Worm (Caenorhabditis elegans): ENCODE results near the gene cec-7.

The cec-7 gene

DNA sequence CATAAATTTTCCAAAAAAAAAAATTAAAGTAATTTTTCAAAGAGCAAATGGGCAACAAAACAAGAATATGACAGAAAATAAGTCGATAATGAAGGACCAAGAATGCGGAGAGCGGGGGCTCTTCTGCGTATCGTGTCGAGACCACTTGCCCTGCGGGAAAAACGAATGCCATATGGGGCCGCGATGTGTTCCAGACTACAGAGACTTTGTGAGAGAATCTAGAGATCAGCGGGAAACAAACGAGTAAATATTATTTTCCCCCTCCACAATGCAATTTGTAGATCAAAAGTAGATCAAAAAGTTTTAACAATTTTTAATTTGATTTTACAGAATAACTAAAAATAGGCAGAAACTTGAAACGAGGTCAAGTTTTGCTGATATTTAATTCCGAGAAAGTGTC lies 37.2 kb downstream of the cec-7 start:
- no peak for TF ChIP-seq Y55F3AM.14 (GFP tag; optimal IDR thresholded peaks at IDR 0.05)
- TF ChIP-seq nhr-21 (tag; optimal IDR thresholded peaks at IDR 0.05): no peak
- TF ChIP-seq aly-2 (tag; optimal IDR thresholded peaks at IDR 0.05): no peak
- no peak for TF ChIP-seq sma-9 (GFP tag; optimal IDR thresholded peaks at IDR 0.05)
- no peak for TF ChIP-seq sma-9 (tag; optimal IDR thresholded peaks at IDR 0.05)
- TF ChIP-seq zag-1 (tag; optimal IDR thresholded peaks at IDR 0.05): no peak
- no peak for TF ChIP-seq dmd-4 (tag; optimal IDR thresholded peaks at IDR 0.05)
- TF ChIP-seq ama-1 (optimal IDR thresholded peaks at IDR 0.05): no peak
- TF ChIP-seq mdl-1 (tag; optimal IDR thresholded peaks at IDR 0.05): no peak
- no peak for TF ChIP-seq nhr-237 (tag; optimal IDR thresholded peaks at IDR 0.05)
- TF ChIP-seq alr-1 (tag; optimal IDR thresholded peaks at IDR 0.05): no peak
- no peak for TF ChIP-seq elt-1 (tag; optimal IDR thresholded peaks at IDR 0.05)
- no peak for TF ChIP-seq unc-62 (GFP tag; optimal IDR thresholded peaks at IDR 0.05)
- no peak for TF ChIP-seq mbf-1 (tag; optimal IDR thresholded peaks at IDR 0.05)
- no peak for TF ChIP-seq sma-3 (GFP tag; optimal IDR thresholded peaks at IDR 0.05)

ce11 chrIII:12838913-12839366 lies 38.4 kb downstream of the cec-7 start, which contains the start of gene Y37D8A.4:
Y37D8A.4 (minus strand) TSS chrIII:12838963.
- TF ChIP-seq nhr-21 (tag; optimal IDR thresholded peaks at IDR 0.05): peak; percentile 1
- TF ChIP-seq dmd-4 (tag; optimal IDR thresholded peaks at IDR 0.05): no peak
- TF ChIP-seq sma-9 (GFP tag; optimal IDR thresholded peaks at IDR 0.05): peak; percentile 68
- no peak for TF ChIP-seq sma-9 (tag; optimal IDR thresholded peaks at IDR 0.05)
- no peak for TF ChIP-seq lin-11 (tag; optimal IDR thresholded peaks at IDR 0.05)
- no peak for TF ChIP-seq ceh-16 (tag; optimal IDR thresholded peaks at IDR 0.05)
- no peak for TF ChIP-seq mbf-1 (tag; optimal IDR thresholded peaks at IDR 0.05)
- no peak for TF ChIP-seq nhr-129 (tag; optimal IDR thresholded peaks at IDR 0.05)
- no peak for TF ChIP-seq ztf-1 (GFP tag; conservative IDR thresholded peaks at IDR 0.05)
- TF ChIP-seq skn-1 (tag; optimal IDR thresholded peaks at IDR 0.05): no peak
- no peak for TF ChIP-seq elt-1 (tag; optimal IDR thresholded peaks at IDR 0.05)
- peak in 1 of 2 experiments; percentile 57 for TF ChIP-seq mdl-1 (tag; optimal IDR thresholded peaks at IDR 0.05)
- TF ChIP-seq snpc-4 (tag; optimal IDR thresholded peaks at IDR 0.05): no peak
- no peak for TF ChIP-seq aly-2 (tag; optimal IDR thresholded peaks at IDR 0.05)
- peak; percentile 13 for TF ChIP-seq C34F6.9 (tag; optimal IDR thresholded peaks at IDR 0.05)
- TF ChIP-seq nhr-25 (tag; optimal IDR thresholded peaks at IDR 0.05): peak; percentile 14
- TF ChIP-seq sem-4 (tag; optimal IDR thresholded peaks at IDR 0.05): peak; percentile 73
- no peak for TF ChIP-seq ZK546.5 (tag; optimal IDR thresholded peaks at IDR 0.05)
- peak in 1 of 2 experiments; percentile 28 for TF ChIP-seq lsy-2 (tag; optimal IDR thresholded peaks at IDR 0.05)
- TF ChIP-seq R02D3.7 (tag; optimal IDR thresholded peaks at IDR 0.05): no peak
- TF ChIP-seq F13H6.1 (tag; optimal IDR thresholded peaks at IDR 0.05): peak; percentile 21
- TF ChIP-seq unc-55 (GFP tag; optimal IDR thresholded peaks at IDR 0.05): no peak
- TF ChIP-seq crh-2 (tag; optimal IDR thresholded peaks at IDR 0.05): peak; percentile 44
- TF ChIP-seq sma-3 (GFP tag; optimal IDR thresholded peaks at IDR 0.05): no peak
- no peak for TF ChIP-seq nhr-77 (tag; optimal IDR thresholded peaks at IDR 0.05)
- TF ChIP-seq ama-1 (optimal IDR thresholded peaks at IDR 0.05): no peak
- TF ChIP-seq nhr-6 (tag; optimal IDR thresholded peaks at IDR 0.05): no peak
- TF ChIP-seq Y55F3AM.14 (GFP tag; optimal IDR thresholded peaks at IDR 0.05): no peak
- TF ChIP-seq nhr-23 (tag; optimal IDR thresholded peaks at IDR 0.05): no peak
- no peak for TF ChIP-seq nhr-11 (tag; optimal IDR thresholded peaks at IDR 0.05)
- peak; percentile 41 for TF ChIP-seq gmeb-1 (tag; optimal IDR thresholded peaks at IDR 0.05)
- no peak for TF ChIP-seq peb-1 (tag; optimal IDR thresholded peaks at IDR 0.05)
- TF ChIP-seq lin-13 (GFP tag; optimal IDR thresholded peaks at IDR 0.05): no peak
- TF ChIP-seq ceh-82 (tag; optimal IDR thresholded peaks at IDR 0.05): no peak
- TF ChIP-seq zag-1 (tag; optimal IDR thresholded peaks at IDR 0.05): no peak
- no peak for TF ChIP-seq mab-5 (tag; optimal IDR thresholded peaks at IDR 0.05)
- TF ChIP-seq alr-1 (tag; optimal IDR thresholded peaks at IDR 0.05): no peak
- no peak for TF ChIP-seq nhr-237 (tag; optimal IDR thresholded peaks at IDR 0.05)
- peak; percentile 71 for TF ChIP-seq fos-1 (tag; optimal IDR thresholded peaks at IDR 0.05)
- TF ChIP-seq nhr-12 (tag; optimal IDR thresholded peaks at IDR 0.05): no peak
- TF ChIP-seq nhr-10 (tag; optimal IDR thresholded peaks at IDR 0.05): no peak
- no peak for TF ChIP-seq blmp-1 (tag; optimal IDR thresholded peaks at IDR 0.05; ENCODE audit: insufficient read depth)
- no peak for TF ChIP-seq ztf-11 (tag; optimal IDR thresholded peaks at IDR 0.05)
- no peak for TF ChIP-seq ztf-4 (tag; optimal IDR thresholded peaks at IDR 0.05)
- no peak for TF ChIP-seq unc-39 (tag; optimal IDR thresholded peaks at IDR 0.05)
- TF ChIP-seq elt-3 (tag; optimal IDR thresholded peaks at IDR 0.05): no peak
- no peak for TF ChIP-seq unc-62 (GFP tag; optimal IDR thresholded peaks at IDR 0.05)
- no peak for TF ChIP-seq lin-39 (tag; optimal IDR thresholded peaks at IDR 0.05)
- TF ChIP-seq egl-27 (tag; optimal IDR thresholded peaks at IDR 0.05): no peak

Measured in whole organism, L2 larva.